Fruit fly (Drosophila melanogaster) whole organism, wandering third instar larva: ENCODE measurements around the gene CG13360.
A peak's percentile ranks its signal among the peaks of the same experiment; 100 is the strongest.

Experiments used
- Abd-B ChIP-seq: fragments of >200 bp; optimal IDR thresholded peaks from 2 replicates; lab custom pipeline; 2017; ENCODE audit warnings: missing biosample characterization, missing genetic modification characterization
- CG32264 ChIP-seq: fragments of 200-800 bp; sonication (Bioruptor generic); optimal IDR thresholded peaks from 2 replicates; lab custom pipeline; 2016; ENCODE audit warnings: missing biosample characterization, missing genetic modification characterization
- CG9705 ChIP-seq: fragments of 200-800 bp; sonication (Bioruptor generic); optimal IDR thresholded peaks from 2 replicates; lab custom pipeline; 2018; ENCODE audit warnings: missing biosample characterization, mild to moderate bottlenecking, missing genetic modification characterization
- CrebA ChIP-seq: fragments of 200-800 bp; sonication (Bioruptor generic); optimal IDR thresholded peaks from 2 replicates; lab custom pipeline; 2016; ENCODE audit warnings: missing biosample characterization, mild to moderate bottlenecking, missing genetic modification characterization, borderline replicate concordance
- Dfd ChIP-seq: fragments of >200 bp; optimal IDR thresholded peaks from 2 replicates; lab custom pipeline; 2017; ENCODE audit warnings: missing biosample characterization, missing genetic modification characterization
- Dif ChIP-seq: fragments of 200-275, 200-300 bp; sonication (Bioruptor generic); optimal IDR thresholded peaks from 2 replicates; lab custom pipeline; 2018; ENCODE audit warnings: missing biosample characterization, missing genetic modification characterization; ENCODE audit not compliant: partially characterized antibody
- GATAd ChIP-seq: sonication (Bioruptor generic); optimal IDR thresholded peaks from 2 replicates; lab custom pipeline; 2016; ENCODE audit warnings: missing biosample characterization, missing genetic modification characterization
- HLH106 ChIP-seq: fragments of 200-800 bp; optimal IDR thresholded peaks from 3 replicates; lab custom pipeline; 2019; ENCODE audit warnings: missing biosample characterization, mild to moderate bottlenecking, missing genetic modification characterization, moderate library complexity
- Hnf4 ChIP-seq: fragments of 200-800 bp; sonication (Bioruptor generic); optimal IDR thresholded peaks from 2 replicates; lab custom pipeline; 2016; ENCODE audit warnings: missing biosample characterization, mild to moderate bottlenecking, missing genetic modification characterization
- Hr78 ChIP-seq: fragments of >200 bp; optimal IDR thresholded peaks from 2 replicates; lab custom pipeline; 2017; ENCODE audit warnings: missing biosample characterization, missing genetic modification characterization
- Hr83 ChIP-seq: fragments of 200-300 bp; sonication (Bioruptor generic); optimal IDR thresholded peaks from 2 replicates; lab custom pipeline; 2016; ENCODE audit warnings: missing biosample characterization, mild to moderate bottlenecking, missing genetic modification characterization, moderate library complexity; ENCODE audit not compliant: poor library complexity, severe bottlenecking
- Jra ChIP-seq: sonication (Bioruptor generic); optimal IDR thresholded peaks from 2 replicates; lab custom pipeline; 2016; ENCODE audit warnings: missing biosample characterization, missing genetic modification characterization
- Mio ChIP-seq: sonication (Bioruptor generic); optimal IDR thresholded peaks from 2 replicates; lab custom pipeline; 2016; ENCODE audit warnings: missing biosample characterization, missing genetic modification characterization
- N ChIP-seq: fragments of >200 bp; optimal IDR thresholded peaks from 2 replicates; lab custom pipeline; 2018; ENCODE audit warnings: missing biosample characterization, missing external identifiers, missing genetic modification characterization
- OdsH ChIP-seq: fragments of 200-800 bp; sonication (Bioruptor generic); optimal IDR thresholded peaks from 2 replicates; lab custom pipeline; 2016; ENCODE audit warnings: missing biosample characterization, mild to moderate bottlenecking, missing genetic modification characterization
- Sp1 ChIP-seq: fragments of 200-800 bp; sonication (Bioruptor generic); optimal IDR thresholded peaks from 3 replicates; lab custom pipeline; 2019; ENCODE audit warnings: missing biosample characterization, mild to moderate bottlenecking, missing genetic modification characterization, moderate library complexity
- Vsx2 ChIP-seq: fragments of 200-300, 225-300 bp; sonication (Bioruptor generic); optimal IDR thresholded peaks from 2 replicates; lab custom pipeline; 2018; ENCODE audit warnings: missing biosample characterization, missing genetic modification characterization; ENCODE audit not compliant: partially characterized antibody
- br ChIP-seq: fragments of 200-800 bp; sonication (Bioruptor generic); optimal IDR thresholded peaks from 2 replicates; lab custom pipeline; 2016; ENCODE audit warnings: missing biosample characterization, missing genetic modification characterization
- brk ChIP-seq: fragments of 200-800 bp; sonication (Bioruptor generic); optimal IDR thresholded peaks from 2 replicates; lab custom pipeline; 2016; ENCODE audit warnings: missing biosample characterization, mild to moderate bottlenecking, missing genetic modification characterization
- dl ChIP-seq, 2 experiments: fragments of 175-275, 200-275 bp in 1 of 2; fragments of 200-275 bp in 1 of 2; sonication (Bioruptor generic); optimal IDR thresholded peaks; lab custom pipeline; 2018; ENCODE audit warnings: mild to moderate bottlenecking in 2 of 2, missing biosample characterization in 2 of 2, missing genetic modification characterization in 2 of 2, moderate library complexity in 2 of 2; ENCODE audit not compliant: partially characterized antibody in 2 of 2, insufficient read depth in 1 of 2
- dmrt93B ChIP-seq: fragments of 200-800 bp; sonication (Bioruptor generic); optimal IDR thresholded peaks from 2 replicates; lab custom pipeline; 2018; ENCODE audit warnings: missing biosample characterization, mild to moderate bottlenecking, missing genetic modification characterization
- ey ChIP-seq: fragments of 200-800 bp; sonication (Bioruptor generic); optimal IDR thresholded peaks from 2 replicates; lab custom pipeline; 2016; ENCODE audit warnings: missing biosample characterization, missing genetic modification characterization
- foxo ChIP-seq, 2 experiments: fragments of 200-800 bp; sonication (Bioruptor generic); optimal IDR thresholded peaks; 2 replicates in 1 of 2; 3 replicates in 1 of 2; lab custom pipeline; 2016 to 2017; ENCODE audit warnings: missing biosample characterization in 2 of 2, missing genetic modification characterization in 2 of 2
- fru ChIP-seq: fragments of 200-800 bp; sonication (Bioruptor generic); optimal IDR thresholded peaks from 3 replicates; lab custom pipeline; 2016; ENCODE audit warnings: missing biosample characterization, mild to moderate bottlenecking, missing genetic modification characterization
- h ChIP-seq: fragments of 200-800 bp; sonication (Bioruptor generic); optimal IDR thresholded peaks from 3 replicates; lab custom pipeline; 2016; ENCODE audit warnings: missing biosample characterization, mild to moderate bottlenecking, missing genetic modification characterization
- jim ChIP-seq: fragments of 175-275, 200-325 bp; sonication (Bioruptor generic); optimal IDR thresholded peaks from 2 replicates; lab custom pipeline; 2016; ENCODE audit warnings: missing biosample characterization, mild to moderate bottlenecking, missing genetic modification characterization
- lola ChIP-seq: fragments of >200 bp; optimal IDR thresholded peaks from 2 replicates; lab custom pipeline; 2017; ENCODE audit warnings: missing biosample characterization, missing genetic modification characterization
- pan ChIP-seq: fragments of >200 bp; optimal IDR thresholded peaks from 2 replicates; lab custom pipeline; 2017
- psq ChIP-seq: fragments of 200-800 bp; sonication (Bioruptor generic); optimal IDR thresholded peaks from 3 replicates; lab custom pipeline; 2017; ENCODE audit warnings: missing biosample characterization, mild to moderate bottlenecking, missing genetic modification characterization, moderate library complexity
- rgr ChIP-seq: fragments of 200-800 bp; sonication (Bioruptor generic); optimal IDR thresholded peaks from 3 replicates; lab custom pipeline; 2016; ENCODE audit warnings: missing biosample characterization, mild to moderate bottlenecking, missing genetic modification characterization
- sage ChIP-seq: fragments of 200-800 bp; sonication (Bioruptor generic); optimal IDR thresholded peaks from 2 replicates; lab custom pipeline; 2016; ENCODE audit warnings: missing biosample characterization, mild to moderate bottlenecking, missing genetic modification characterization
- sv ChIP-seq: fragments of 200-800 bp; sonication (Bioruptor generic); optimal IDR thresholded peaks from 3 replicates; lab custom pipeline; 2016; ENCODE audit warnings: missing biosample characterization, missing genetic modification characterization
- tai ChIP-seq: sonication (Bioruptor generic); optimal IDR thresholded peaks from 2 replicates; lab custom pipeline; 2016; ENCODE audit warnings: missing biosample characterization, missing genetic modification characterization
- usp ChIP-seq: fragments of >200 bp; optimal IDR thresholded peaks from 2 replicates; lab custom pipeline; 2017; ENCODE audit warnings: missing biosample characterization, missing genetic modification characterization
- woc ChIP-seq: sonication (Bioruptor generic); optimal IDR thresholded peaks from 2 replicates; lab custom pipeline; 2016; ENCODE audit warnings: missing biosample characterization, mild to moderate bottlenecking, missing genetic modification characterization

CG13360 gene

dm6 chrX:790039-790597 lies at the start of gene CG13360:
TSS of gene CG13360 (minus strand) at chrX:790089.
- no peak for TF ChIP-seq sv (GFP tag; lab: Kevin White, UChicago)
- peak; percentile 64 for TF ChIP-seq br (GFP tag; lab: Kevin White, UChicago)
- TF ChIP-seq OdsH (GFP tag; lab: Kevin White, UChicago): peak; percentile 44
- TF ChIP-seq sage (GFP tag; lab: Kevin White, UChicago): no peak
- no peak for TF ChIP-seq GATAd (GFP tag; lab: Kevin White, UChicago)
- no peak for TF ChIP-seq lola (GFP tag; lab: Kevin White, UChicago)
- peak; percentile 51 for TF ChIP-seq h
- peak; percentile 56 for TF ChIP-seq ey (GFP tag; lab: Kevin White, UChicago)
- peak; percentile 15 for TF ChIP-seq psq (GFP tag; lab: Kevin White, UChicago)
- TF ChIP-seq usp: no peak
- no peak for TF ChIP-seq Hr83 (GFP tag; lab: Kevin White, UChicago)
- no peak for TF ChIP-seq Mio (GFP tag; lab: Kevin White, UChicago)
- peak in 1 of 2 experiments; percentile 51 for TF ChIP-seq foxo (GFP tag; optimal IDR thresholded peaks at IDR 0.05; lab: Kevin White, UChicago)
- TF ChIP-seq HLH106 (tag; lab: Kevin White, UChicago): peak; percentile 56
- peak; percentile 7 for TF ChIP-seq dmrt93B (GFP tag; lab: Kevin White, UChicago)
- no peak for TF ChIP-seq Dfd
- peak; percentile 40 for TF ChIP-seq rgr
- no peak for TF ChIP-seq CG32264 (GFP tag; lab: Kevin White, UChicago)
- peak; percentile 70 for TF ChIP-seq fru (GFP tag; lab: Kevin White, UChicago)
- TF ChIP-seq Sp1: peak; percentile 14
- TF ChIP-seq pan: no peak
- TF ChIP-seq, all 38 proteins: peak for 11

- TF ChIP-seq Jra (no peak), foxo (GFP tag; optimal IDR thresholded peaks at IDR 0.05; lab: Kevin White, UChicago) (no peak), dl (GFP tag; optimal IDR thresholded peaks at IDR 0.05; lab: Kevin White, UChicago; ENCODE audit: insufficient read depth in 1 of 2, partially characterized antibody in 2 of 2) (no peak), rgr (no peak), tai (GFP tag; lab: Kevin White, UChicago) (no peak), br (GFP tag; lab: Kevin White, UChicago) (no peak), Dfd (no peak), Hnf4 (GFP tag; lab: Kevin White, UChicago) (no peak), brk (GFP tag; lab: Kevin White, UChicago) (no peak), woc (GFP tag; lab: Kevin White, UChicago) (no peak), Vsx2 (GFP tag; lab: Kevin White, UChicago) (no peak), Abd-B (no peak), CrebA (GFP tag; lab: Kevin White, UChicago) (no peak), jim (GFP tag; lab: Kevin White, UChicago) (no peak)
Observed at dm6 chrX:838012-838411, 48.1 kb upstream of the CG13360 start.

DNA sequence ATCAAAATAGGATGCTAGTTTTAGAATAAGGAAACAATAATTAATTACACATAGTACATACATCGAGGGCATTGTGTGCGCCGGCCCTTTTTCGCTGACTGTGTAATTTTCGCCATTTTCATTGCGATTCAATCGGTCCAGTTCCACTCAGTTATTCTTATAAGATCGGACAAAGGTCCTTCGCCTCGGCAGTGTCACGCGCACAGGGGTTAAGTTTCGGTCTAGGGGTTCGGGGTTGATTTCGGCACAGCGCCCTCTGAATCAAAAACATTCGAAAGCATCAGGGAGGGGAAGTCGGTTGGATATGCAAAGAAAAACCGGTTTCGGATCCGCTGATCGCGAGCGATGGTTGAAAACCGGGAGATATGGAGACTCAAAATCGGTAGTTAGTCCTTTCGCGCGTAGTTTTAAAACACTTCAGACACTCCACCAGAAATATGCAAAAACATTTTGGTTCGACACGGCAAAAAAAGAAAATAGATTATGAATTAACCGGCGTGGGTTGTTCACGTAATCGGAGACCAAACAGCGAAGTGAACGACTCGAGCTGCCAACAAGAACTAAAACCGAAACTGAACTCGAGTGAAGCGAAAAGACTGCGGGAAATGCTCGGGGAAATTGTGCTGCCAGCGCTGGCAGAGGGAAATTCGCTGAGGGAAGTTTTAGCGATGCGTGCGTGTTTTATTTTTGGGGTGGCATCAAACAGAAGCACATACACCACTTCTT lies 46.2 kb upstream of the CG13360 start:
- no peak for TF ChIP-seq rgr
- no peak for TF ChIP-seq Mio (GFP tag; lab: Kevin White, UChicago)
- TF ChIP-seq h: no peak
- no peak for TF ChIP-seq brk (GFP tag; lab: Kevin White, UChicago)
- TF ChIP-seq woc (GFP tag; lab: Kevin White, UChicago): no peak
- no peak for TF ChIP-seq Vsx2 (GFP tag; lab: Kevin White, UChicago)
- TF ChIP-seq foxo (GFP tag; optimal IDR thresholded peaks at IDR 0.05; lab: Kevin White, UChicago): no peak
- no peak for TF ChIP-seq N (GFP tag; lab: Kevin White, UChicago)
- no peak for TF ChIP-seq CrebA (GFP tag; lab: Kevin White, UChicago)

DNA sequence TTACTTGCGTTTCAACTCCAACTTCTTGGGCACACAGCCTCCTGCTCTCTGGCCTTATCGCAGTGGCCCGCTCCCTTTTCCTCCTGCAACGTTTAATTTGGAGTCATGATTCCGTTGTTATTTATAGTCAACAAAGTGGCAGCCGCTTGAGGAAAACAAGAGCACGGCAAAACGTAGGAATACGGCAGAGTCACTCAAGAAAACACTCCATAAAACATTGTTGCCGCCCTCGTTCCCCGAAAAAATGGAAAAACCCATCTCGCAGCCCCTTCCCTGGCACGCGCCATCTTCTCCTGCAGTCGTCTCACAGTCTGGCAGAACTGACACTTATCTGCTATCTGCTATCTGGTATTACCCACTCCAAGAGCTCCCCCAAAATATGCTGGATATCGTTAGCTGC lies 35.1 kb upstream of the CG13360 start:
- TF ChIP-seq usp: no peak
- no peak for TF ChIP-seq dl (GFP tag; optimal IDR thresholded peaks at IDR 0.05; lab: Kevin White, UChicago; ENCODE audit: insufficient read depth in 1 of 2, partially characterized antibody in 2 of 2)
- no peak for TF ChIP-seq Hr83 (GFP tag; lab: Kevin White, UChicago)
- TF ChIP-seq rgr: no peak
- no peak for TF ChIP-seq Abd-B
- no peak for TF ChIP-seq Dfd
- no peak for TF ChIP-seq CG9705
- TF ChIP-seq h: no peak
- TF ChIP-seq lola (GFP tag; lab: Kevin White, UChicago): no peak
- TF ChIP-seq sage (GFP tag; lab: Kevin White, UChicago): no peak
- TF ChIP-seq psq (GFP tag; lab: Kevin White, UChicago): no peak
- no peak for TF ChIP-seq jim (GFP tag; lab: Kevin White, UChicago)
- no peak for TF ChIP-seq Dif (GFP tag; lab: Kevin White, UChicago)
- TF ChIP-seq Sp1: no peak
- no peak for TF ChIP-seq fru (GFP tag; lab: Kevin White, UChicago)
- no peak for TF ChIP-seq Jra
- no peak for TF ChIP-seq Hr78 (GFP tag; lab: Kevin White, UChicago)
- no peak for TF ChIP-seq br (GFP tag; lab: Kevin White, UChicago)
- TF ChIP-seq foxo (GFP tag; optimal IDR thresholded peaks at IDR 0.05; lab: Kevin White, UChicago): no peak
